Worm (Caenorhabditis elegans): ENCODE data around the gene cnc-3.

ce11 chrV:1476284-1476792 is 28.5 kb downstream of the cnc-3 start:
- no peak for TF ChIP-seq him-1 (tag; optimal IDR thresholded peaks at IDR 0.05)
- no peak for TF ChIP-seq W03F9.2 (tag; optimal IDR thresholded peaks at IDR 0.05)
- TF ChIP-seq dao-5 (tag; optimal IDR thresholded peaks at IDR 0.05) = no peak
